Fruit fly (Drosophila melanogaster): ENCODE data around the gene mgl.

Gene mgl

dm6 chrX:9416045-9416444 lies 83.9 kb downstream of the mgl start (continued):
- TF ChIP-seq gem (tag; optimal IDR thresholded peaks at IDR 0.05): peak; percentile 70
- no peak for TF ChIP-seq CG42726 (GFP tag; IDR thresholded peaks at IDR 0.05; ENCODE audit: partially characterized antibody)
- peak; percentile 46 for TF ChIP-seq scrt (GFP tag; optimal IDR thresholded peaks at IDR 0.05)
- peak; percentile 72 for TF ChIP-seq ttk (GFP tag; IDR thresholded peaks at IDR 0.05)
- no peak for TF ChIP-seq ERR (GFP tag; optimal IDR thresholded peaks at IDR 0.05)
- no peak for TF ChIP-seq ash1 (GFP tag; optimal IDR thresholded peaks at IDR 0.05)
- peak; percentile 55; the same call in 1 of the 2 replicates for TF ChIP-seq wdn (GFP tag; IDR thresholded peaks at IDR 0.05)
- TF ChIP-seq tin (GFP tag; optimal IDR thresholded peaks at IDR 0.05): peak; percentile 65
- peak; percentile 1 for TF ChIP-seq disco-r (GFP tag; optimal IDR thresholded peaks at IDR 0.05)
- TF ChIP-seq CoRest (tag; optimal IDR thresholded peaks at IDR 0.05): peak; percentile 37
- TF ChIP-seq sim (GFP tag; IDR thresholded peaks at IDR 0.05): no peak
- TF ChIP-seq CG14860 (GFP tag; IDR thresholded peaks at IDR 0.05; ENCODE audit: partially characterized antibody): no peak
- TF ChIP-seq CG9215 (GFP tag; IDR thresholded peaks at IDR 0.05): peak; percentile 42; the same call in 1 of the 2 replicates
- TF ChIP-seq Max (GFP tag; optimal IDR thresholded peaks at IDR 0.05): no peak
- TF ChIP-seq fd102C (GFP tag; optimal IDR thresholded peaks at IDR 0.05): no peak
- peak; percentile 69; the same call in 1 of the 2 replicates for TF ChIP-seq ara (GFP tag; IDR thresholded peaks at IDR 0.05)
- TF ChIP-seq prd (optimal IDR thresholded peaks at IDR 0.05): no peak
- TF ChIP-seq prd (GFP tag; IDR thresholded peaks at IDR 0.05): peak; percentile 79
- TF ChIP-seq exex (tag; optimal IDR thresholded peaks at IDR 0.05): no peak
- TF ChIP-seq CG12942 (GFP tag; optimal IDR thresholded peaks at IDR 0.05): peak; percentile 23
- TF ChIP-seq E2f1 (GFP tag; IDR thresholded peaks at IDR 0.05): peak; percentile 64
- TF ChIP-seq MBD-R2 (GFP tag; IDR thresholded peaks at IDR 0.05): peak; percentile 32; the same call in 1 of the 2 replicates
- peak; percentile 72 for TF ChIP-seq Ada2b (GFP tag; IDR thresholded peaks at IDR 0.05)
- peak; percentile 42; the same call in 1 of the 2 replicates for TF ChIP-seq danr (GFP tag; IDR thresholded peaks at IDR 0.05)
- no peak for TF ChIP-seq CG14965 (GFP tag; optimal IDR thresholded peaks at IDR 0.05; ENCODE audit: borderline replicate concordance)
- no peak for TF ChIP-seq Bteb2 (GFP tag; optimal IDR thresholded peaks at IDR 0.05)
- TF ChIP-seq Myb (GFP tag; optimal IDR thresholded peaks at IDR 0.05): peak; percentile 35
- peak; percentile 47; the same call in 1 of the 2 replicates for TF ChIP-seq Taf1 (GFP tag; IDR thresholded peaks at IDR 0.05)
- TF ChIP-seq CG10431 (GFP tag; optimal IDR thresholded peaks at IDR 0.05): no peak
- peak; percentile 49 for TF ChIP-seq CG10654 (GFP tag; optimal IDR thresholded peaks at IDR 0.05)
- 0 out of 2 replicates have a peak, but pooled peaks have one; percentile 42 for TF ChIP-seq gsb (GFP tag; IDR thresholded peaks at IDR 0.05)
- TF ChIP-seq Oaz (GFP tag; IDR thresholded peaks at IDR 0.05): peak; percentile 50
- peak; percentile 62 for TF ChIP-seq jumu (GFP tag; optimal IDR thresholded peaks at IDR 0.05)
- TF ChIP-seq CG7357 (GFP tag; IDR thresholded peaks at IDR 0.05): peak; percentile 37; the same call in 1 of the 3 replicates
- TF ChIP-seq abd-A (tag; optimal IDR thresholded peaks at IDR 0.05): peak; percentile 46
- peak; percentile 65 for TF ChIP-seq fd96Cb (tag; optimal IDR thresholded peaks at IDR 0.05)
- TF ChIP-seq sqz (GFP tag; optimal IDR thresholded peaks at IDR 0.05): no peak

DNA sequence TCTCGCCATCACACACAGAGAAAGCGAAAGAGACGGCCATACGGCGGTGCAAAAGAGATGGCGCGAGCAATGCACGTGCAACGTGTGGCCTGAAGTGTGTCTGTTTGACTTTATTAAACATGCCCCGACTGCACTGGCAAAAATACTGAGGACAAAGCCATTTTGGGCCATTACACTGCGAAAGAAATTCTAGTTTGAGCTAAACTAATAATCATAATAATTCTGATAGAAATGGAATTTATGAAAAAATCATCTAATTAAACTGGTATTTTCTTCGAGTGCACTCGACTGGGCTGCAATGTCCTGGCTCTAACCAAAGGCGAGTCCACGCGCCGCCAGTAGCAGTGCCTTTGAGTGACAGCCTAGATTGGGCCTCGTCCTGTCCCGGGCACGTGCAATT lies 98.9 kb downstream of the mgl start:
- TF ChIP-seq CG2116 (GFP tag; optimal IDR thresholded peaks at IDR 0.05) (no peak), Drgx (GFP tag; IDR thresholded peaks at IDR 0.05) (peak; percentile 57; the same call in 1 of the 2 replicates), sisA (GFP tag; IDR thresholded peaks at IDR 0.05) (0 out of 2 replicates have a peak, but pooled peaks have one; percentile 19)

DNA sequence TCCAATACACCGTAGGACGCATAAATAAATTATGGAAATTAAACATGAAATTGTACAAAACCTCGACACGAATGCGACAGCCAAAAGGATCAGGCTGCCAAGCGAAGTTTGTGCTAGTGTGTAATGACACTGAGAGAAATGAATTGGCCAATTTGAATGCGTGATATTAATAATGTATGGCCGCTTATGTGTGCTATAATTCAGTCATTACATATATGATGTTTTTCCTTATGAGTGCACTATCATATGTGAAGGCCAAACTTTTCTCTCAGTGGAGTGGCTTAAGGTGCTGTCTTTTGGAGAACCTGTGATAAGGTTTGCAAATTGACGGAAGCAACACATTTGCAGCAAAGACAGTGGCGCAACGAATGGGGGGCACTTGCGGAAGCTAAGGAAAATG lies 100.1 kb downstream of the mgl start:
- peak; percentile 10 for TF ChIP-seq lilli (GFP tag; optimal IDR thresholded peaks at IDR 0.05)
- peak; percentile 28 for TF ChIP-seq CG7839 (tag; optimal IDR thresholded peaks at IDR 0.05)
- TF ChIP-seq CG2120 (GFP tag; optimal IDR thresholded peaks at IDR 0.05): peak; percentile 18
- TF ChIP-seq CG8290 (GFP tag; optimal IDR thresholded peaks at IDR 0.05): no peak
- peak in 1 of 2 experiments; percentile 22 for TF ChIP-seq CG8290 (tag; optimal IDR thresholded peaks at IDR 0.05)
- TF ChIP-seq dm (GFP tag; optimal IDR thresholded peaks at IDR 0.05): no peak
- peak; percentile 37 for TF ChIP-seq esg (GFP tag; conservative IDR thresholded peaks at IDR 0.05)
- peak; percentile 29; the same call in 1 of the 2 replicates for TF ChIP-seq sisA (GFP tag; IDR thresholded peaks at IDR 0.05)
- peak; percentile 2 for TF ChIP-seq Sox102F (GFP tag; optimal IDR thresholded peaks at IDR 0.05)
- TF ChIP-seq CG11504 (tag; optimal IDR thresholded peaks at IDR 0.05): peak; percentile 14
- 0 out of 2 replicates have a peak, but pooled peaks have one; percentile 14 for TF ChIP-seq Ptx1 (GFP tag; IDR thresholded peaks at IDR 0.05)
- no peak for TF ChIP-seq CG2116 (GFP tag; optimal IDR thresholded peaks at IDR 0.05)
- TF ChIP-seq bsh (GFP tag; optimal IDR thresholded peaks at IDR 0.05): peak in 1 of 2 experiments; percentile 7
- TF ChIP-seq Ets65A (GFP tag): peak; percentile 86

All from whole organism, embryonic.